Worm (Caenorhabditis elegans) whole organism, L4/young adult: ENCODE results near the gene gcst-1.
"Not testable (repeated sequence)": the region's sequence is repeated elsewhere in the genome, so short reads cannot be mapped to it uniquely, and the experiment has no call there.

Source experiments
- W03F9.2 ChIP-seq: fragments of 150-350 bp; optimal IDR thresholded peaks from 2 replicates; lab custom pipeline; 2014; ENCODE audit warnings: missing biosample characterization, missing genetic modification characterization
- dao-5 ChIP-seq: sonication (generic microtip); optimal IDR thresholded peaks from 2 replicates; lab custom pipeline; 2016; ENCODE audit warnings: missing genotype, missing genetic modification characterization, moderate library complexity, missing compliant biosample characterization
- him-1 ChIP-seq: sonication (generic microtip); optimal IDR thresholded peaks from 2 replicates; lab custom pipeline; 2016; ENCODE audit warnings: missing genotype, missing genetic modification reagents, missing genetic modification characterization, missing compliant biosample characterization

gcst-1 gene

DNA sequence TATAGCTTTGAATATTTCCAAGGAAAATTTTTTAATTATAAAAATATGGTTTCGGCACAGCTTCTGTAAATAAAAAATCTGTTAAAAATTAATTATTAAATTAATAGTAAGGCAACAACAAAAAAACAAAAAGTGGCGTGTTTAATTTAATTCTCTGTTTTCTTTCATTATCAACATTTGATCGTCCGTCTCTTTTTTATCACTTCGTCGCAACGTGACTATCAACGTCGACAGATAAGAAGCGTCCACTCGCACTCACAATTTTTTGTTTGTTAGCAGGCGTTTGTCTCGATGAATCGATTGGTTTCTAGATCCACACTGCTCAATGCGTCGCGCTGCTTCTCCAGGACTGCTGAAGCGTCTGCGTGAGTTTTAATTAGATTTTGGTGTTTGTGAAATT is at the start of gene gcst-1:
Gene gcst-1 (plus strand): TSS at position 277 of the 400 bp plus-strand sequence.
- TF ChIP-seq W03F9.2 (no peak), dao-5 (tag; lab: Kevin White, UChicago) (no peak), him-1 (no peak)

DNA sequence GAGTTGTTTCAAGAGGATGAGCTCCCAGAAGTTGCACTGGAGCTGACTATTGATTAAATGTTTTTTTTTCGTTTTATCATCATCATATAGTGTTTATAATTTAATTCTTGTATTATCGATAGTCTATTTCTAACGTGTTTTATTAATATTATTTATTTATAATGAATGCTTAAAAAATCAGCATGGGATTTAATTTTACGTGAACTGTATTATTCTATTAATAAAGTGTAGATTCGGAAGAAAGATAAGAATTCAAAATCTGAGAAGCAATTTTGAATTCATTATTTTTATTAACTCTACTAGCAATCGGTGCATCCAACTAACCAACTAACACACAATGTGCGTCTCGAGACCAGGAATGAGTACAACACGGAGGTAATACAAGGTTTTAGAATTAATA is 49.4 kb upstream of the gcst-1 start, which contains the start of gene C14C11.1:
Gene C14C11.1 (plus strand): TSS at position 301 of the 400 bp plus-strand sequence.
- TF ChIP-seq him-1; W03F9.2; dao-5 (tag; lab: Kevin White, UChicago): not testable (repeated sequence)

DNA sequence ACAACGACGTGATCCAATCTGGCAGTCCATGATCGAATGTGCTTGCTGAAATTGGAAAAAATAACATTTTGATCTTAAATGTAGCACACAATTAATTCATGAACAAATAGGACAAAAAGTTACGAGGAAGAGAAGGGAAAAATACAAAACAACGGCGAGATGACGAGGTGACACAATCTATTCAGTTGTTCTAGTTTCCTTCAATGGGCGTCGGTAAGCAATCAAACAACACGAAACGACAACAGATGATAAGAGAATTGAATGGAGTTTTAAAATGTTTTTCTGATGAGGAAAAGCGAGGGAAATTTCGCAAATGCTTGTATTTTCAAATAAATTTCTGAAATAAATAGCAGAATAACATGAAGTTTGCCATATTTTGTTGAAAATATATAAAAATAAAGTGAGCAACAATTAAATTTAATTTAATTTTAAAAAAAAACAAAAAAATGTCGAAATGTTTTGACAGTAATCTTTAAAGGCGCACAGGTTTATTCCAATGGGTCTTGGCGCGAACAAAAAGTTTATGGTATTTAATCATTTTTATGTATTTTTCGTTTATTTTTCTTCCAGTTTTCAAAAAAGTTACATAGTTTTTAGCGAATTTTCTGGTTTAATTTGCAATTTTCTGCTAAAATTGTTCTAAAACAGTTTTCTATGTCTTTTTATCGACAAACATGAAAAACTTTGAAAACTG is 46.5 kb upstream of the gcst-1 start, which contains the start of gene C14C11.7:
Gene C14C11.7 (minus strand): TSS at position 51 of the 694 bp plus-strand sequence.
- TF ChIP-seq dao-5 (tag; lab: Kevin White, UChicago) (no peak), him-1 (no peak), W03F9.2 (no peak)

DNA sequence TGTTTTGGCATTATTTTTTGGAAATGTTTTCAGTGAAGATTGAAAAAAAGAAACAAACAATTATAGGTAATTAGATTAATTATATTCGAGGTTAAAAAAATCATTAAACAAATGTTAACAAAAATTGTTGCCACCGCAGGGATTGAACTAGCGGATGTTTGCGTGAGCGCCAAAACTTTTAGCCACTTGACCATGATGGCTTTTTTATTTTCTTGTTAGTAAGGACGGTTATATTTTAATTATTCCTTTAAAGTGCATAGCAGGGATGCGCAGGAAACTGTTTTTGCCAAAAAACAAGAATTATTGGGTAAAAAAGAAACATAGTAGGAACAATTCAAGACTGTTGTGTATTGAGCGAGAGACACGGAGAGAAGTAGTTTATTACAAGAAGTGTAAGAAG is 45.4 kb upstream of the gcst-1 start:
- peak; percentile 18 for TF ChIP-seq W03F9.2
- TF ChIP-seq dao-5 (tag; lab: Kevin White, UChicago), result no peak

DNA sequence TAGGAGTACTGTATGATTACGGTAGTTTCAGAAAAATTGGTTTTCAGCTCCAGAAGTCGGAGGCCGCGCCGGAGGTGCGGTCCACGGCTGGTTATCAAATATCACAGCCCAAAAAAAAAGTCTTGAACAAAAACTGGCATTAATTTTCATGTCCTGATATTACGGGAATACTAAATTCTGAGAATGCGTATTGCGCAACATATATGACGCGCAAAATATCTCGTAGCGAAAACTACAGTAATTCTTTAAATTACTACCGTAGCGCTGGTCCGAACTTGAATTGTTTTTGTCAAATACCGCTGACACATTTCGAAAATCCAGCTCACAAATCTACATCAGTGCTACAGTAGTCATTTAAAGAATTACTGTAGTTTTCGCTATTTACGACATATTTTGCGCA is 43.8 kb upstream of the gcst-1 start:
- TF ChIP-seq him-1 (no peak), W03F9.2 (no peak), dao-5 (tag; lab: Kevin White, UChicago) (no peak)

DNA sequence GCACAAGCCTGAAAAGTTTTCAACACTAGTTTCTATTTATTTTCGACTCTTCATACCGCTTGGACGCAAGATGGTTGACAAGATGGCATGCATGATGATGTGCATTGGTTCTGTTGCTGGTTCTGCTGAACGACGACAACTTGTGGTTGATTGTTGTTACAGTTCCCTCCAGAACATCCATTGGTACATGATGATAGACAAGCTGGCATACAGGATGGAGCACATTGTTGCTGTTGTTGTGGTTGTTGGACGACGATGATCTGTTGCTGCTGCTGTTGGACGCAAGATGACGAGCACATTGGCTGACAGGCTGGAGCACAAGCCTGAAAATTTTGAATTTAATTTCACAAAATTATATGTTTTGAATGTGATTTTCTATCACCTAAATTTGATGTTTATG is 40.5 kb upstream of the gcst-1 start:
- TF ChIP-seq W03F9.2 (no peak), dao-5 (tag; lab: Kevin White, UChicago) (no peak), him-1 (no peak)

DNA sequence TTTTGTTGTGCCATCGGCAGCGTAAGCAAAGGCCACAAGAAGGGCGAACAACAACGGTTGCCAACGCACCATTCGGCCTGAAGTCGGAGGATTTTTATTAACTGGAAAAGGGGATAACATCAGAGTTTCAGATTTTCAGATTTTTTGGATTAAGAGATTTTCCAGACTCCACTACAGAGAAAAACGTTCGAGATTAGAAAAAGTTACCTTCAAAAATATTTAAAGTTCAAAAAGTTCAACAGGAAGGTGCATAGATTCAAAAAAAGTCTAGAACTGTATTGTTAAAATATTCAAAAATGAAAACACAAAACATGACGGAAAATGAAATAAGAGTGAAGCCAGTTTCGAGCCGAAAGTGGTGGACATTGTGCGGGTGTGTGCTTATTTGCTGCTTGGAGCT is 36.7 kb upstream of the gcst-1 start, which contains the start of gene pqn-13:
Gene pqn-13 (minus strand): TSS at position 101 of the 400 bp plus-strand sequence.
- TF ChIP-seq him-1 (no peak), W03F9.2 (no peak), dao-5 (tag; lab: Kevin White, UChicago) (no peak)

DNA sequence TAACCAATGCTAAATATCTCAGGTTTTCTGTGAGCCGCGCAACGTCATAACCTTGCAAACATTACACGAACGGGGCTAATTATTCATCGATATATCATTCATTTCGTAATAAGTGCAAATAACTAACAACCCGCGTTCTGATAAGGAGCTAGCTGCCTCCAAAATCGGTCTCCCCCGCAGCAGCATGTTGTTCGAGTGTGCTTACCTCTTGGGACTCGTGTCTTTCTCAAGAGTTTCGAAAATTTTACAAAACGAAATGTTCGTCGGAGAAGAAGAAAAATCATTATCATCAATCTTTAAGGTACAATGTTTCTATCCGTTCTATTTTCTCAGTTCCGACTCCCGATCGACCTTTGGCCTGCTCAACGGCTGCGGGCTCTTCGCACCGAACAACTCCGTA is 34.8 kb upstream of the gcst-1 start:
- TF ChIP-seq W03F9.2, result no peak
- TF ChIP-seq dao-5 (tag; lab: Kevin White, UChicago), result no peak
- no peak for TF ChIP-seq him-1

DNA sequence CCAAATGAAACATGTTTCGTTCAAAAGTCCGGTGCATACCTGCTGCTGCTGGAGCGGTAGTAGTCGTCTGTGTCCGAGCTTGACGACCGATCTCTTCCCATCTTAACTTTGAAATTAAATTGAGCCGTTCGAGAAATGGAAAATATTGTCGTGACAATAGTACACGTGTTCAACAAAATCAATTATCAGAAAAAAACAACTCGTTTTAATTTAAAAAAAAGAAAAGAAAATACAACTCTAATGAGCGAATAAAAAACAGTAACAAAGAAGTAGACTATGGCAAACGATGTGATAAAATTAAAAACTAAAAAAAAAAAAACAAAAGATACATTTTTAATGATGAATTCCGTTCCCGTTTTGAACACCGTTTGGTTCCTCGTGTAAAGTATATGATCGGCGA is 30.2 kb upstream of the gcst-1 start, which contains the start of gene prp-39:
Gene prp-39 (minus strand): TSS at position 101 of the 400 bp plus-strand sequence.
- TF ChIP-seq W03F9.2 (no peak), him-1 (no peak), dao-5 (tag; lab: Kevin White, UChicago) (no peak)

DNA sequence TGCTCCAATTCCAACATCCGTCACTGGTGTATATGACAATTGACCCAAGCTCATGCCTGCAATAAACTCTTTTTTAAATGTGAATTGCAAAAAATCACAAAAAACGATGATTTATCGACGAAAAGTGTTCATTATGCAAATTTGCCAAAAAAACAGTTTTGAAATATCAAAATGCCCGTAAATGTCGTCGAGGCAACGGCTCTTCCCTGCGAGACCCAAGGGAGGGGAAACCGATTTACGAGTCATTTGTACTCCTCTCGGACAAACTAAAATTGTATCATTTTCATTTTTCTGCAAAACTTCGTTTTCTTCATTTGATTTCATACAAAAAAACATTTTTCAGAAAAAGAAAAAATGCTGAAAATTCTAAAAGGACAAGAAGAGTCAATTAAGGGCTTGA is 28.2 kb upstream of the gcst-1 start, which contains the start of the genes hmgs-1 and F25B4.4:
Gene hmgs-1 (minus strand): TSS at position 56 of the 400 bp plus-strand sequence.
Gene F25B4.4 (plus strand): TSS at position 340 of the 400 bp plus-strand sequence.
- TF ChIP-seq W03F9.2, result peak; percentile 85
- TF ChIP-seq him-1, result peak; percentile 19
- no peak for TF ChIP-seq dao-5 (tag; lab: Kevin White, UChicago)

DNA sequence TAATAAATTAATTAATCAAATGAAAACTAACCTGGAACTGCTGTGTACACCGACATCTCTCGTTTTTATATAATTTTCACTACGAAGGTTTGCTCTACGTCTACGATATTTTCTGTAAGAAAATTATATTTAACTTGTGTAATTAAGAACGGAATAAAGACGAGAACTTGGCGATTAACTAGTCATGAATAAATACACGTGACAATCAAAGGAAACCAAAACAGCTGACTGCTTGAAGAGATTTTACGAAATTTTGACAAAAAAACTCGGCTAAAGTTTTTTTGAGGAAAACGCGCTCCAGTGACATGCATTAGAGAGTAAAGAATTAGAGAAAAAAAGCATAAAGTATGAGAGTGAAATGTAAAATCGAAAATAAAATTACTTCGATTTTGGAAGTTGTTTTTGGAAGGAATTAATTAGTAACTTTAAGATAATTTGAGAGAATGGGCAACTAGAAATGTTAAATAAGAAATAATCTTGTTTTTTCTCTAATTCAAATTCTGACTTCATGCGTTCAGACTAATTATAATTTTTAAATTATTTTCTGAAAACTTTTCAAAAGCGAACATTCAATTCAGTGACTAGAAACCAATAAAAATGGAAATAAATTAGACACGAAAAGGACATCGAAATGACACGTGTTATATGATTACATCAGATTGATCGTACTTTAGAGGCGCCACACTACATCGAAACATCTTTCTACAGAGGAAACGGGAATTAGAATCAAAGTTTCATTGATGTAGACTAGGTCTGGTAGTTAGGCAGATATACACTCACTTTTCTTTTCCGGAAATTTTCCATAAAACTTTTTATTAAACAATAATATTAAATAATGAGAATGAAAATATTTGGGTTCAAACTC is 25.4 kb upstream of the gcst-1 start, which contains the start of gene F25B4.7:
Gene F25B4.7 (minus strand): TSS at position 112 of the 865 bp plus-strand sequence.
- TF ChIP-seq W03F9.2 (no peak), dao-5 (tag; lab: Kevin White, UChicago) (no peak), him-1 (no peak)

DNA sequence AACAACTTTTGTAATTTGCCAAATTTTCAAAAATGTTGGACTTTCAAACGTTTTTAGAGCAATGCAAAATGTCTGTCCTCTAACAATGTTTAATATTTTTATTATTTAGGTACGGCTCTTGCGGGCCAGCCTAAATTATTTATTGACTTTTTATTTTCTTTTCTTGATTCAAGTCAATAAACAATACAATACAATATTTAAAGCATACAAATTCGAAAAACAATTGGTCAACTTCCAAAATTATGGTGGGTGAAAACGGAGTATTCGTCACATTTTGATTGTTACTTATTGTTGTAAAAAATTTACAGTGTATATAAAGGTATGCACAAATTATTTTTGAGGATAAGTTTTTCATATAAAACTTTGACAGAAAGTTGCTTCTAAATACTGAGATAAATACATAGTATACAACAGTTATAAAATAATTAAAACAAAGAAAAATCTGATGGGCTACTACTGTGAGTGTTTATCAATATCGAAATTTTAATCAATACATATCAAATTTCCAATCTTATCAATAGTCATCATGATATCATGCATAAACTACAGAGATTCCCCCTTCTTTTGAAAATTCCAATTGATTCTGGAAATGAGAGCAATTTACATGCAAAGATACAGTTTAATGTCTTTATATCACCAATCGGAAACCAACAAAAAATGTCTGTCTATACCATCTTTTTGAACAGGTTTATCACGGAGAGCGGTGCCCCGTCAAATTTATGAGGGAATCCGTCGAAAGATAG is 20.9 kb upstream of the gcst-1 start, which contains the start of gene F25B4.8:
Gene F25B4.8 (minus strand): TSS at position 51 of the 743 bp plus-strand sequence.
- no peak for TF ChIP-seq him-1
- TF ChIP-seq W03F9.2, result no peak

DNA sequence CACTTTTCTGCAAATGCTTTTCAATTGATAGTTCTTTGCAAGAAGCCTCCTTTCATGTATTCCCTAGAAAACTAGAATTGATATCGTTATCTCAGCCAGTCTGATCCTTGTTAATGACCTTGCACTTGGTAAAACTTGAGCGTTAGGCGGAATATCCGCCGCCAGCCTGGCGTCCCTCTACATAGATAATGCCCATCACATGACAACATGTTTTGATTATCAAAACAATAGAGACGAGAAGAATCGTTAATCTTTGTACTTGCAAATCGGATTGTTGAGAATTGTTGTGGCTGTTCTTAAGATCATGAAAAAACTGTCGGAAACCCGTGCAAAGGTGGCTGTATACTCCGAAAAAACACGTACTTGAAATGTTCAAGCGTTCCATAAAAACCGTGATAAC is 19.1 kb upstream of the gcst-1 start:
- no peak for TF ChIP-seq dao-5 (tag; lab: Kevin White, UChicago)
- no peak for TF ChIP-seq W03F9.2
- no peak for TF ChIP-seq him-1

DNA sequence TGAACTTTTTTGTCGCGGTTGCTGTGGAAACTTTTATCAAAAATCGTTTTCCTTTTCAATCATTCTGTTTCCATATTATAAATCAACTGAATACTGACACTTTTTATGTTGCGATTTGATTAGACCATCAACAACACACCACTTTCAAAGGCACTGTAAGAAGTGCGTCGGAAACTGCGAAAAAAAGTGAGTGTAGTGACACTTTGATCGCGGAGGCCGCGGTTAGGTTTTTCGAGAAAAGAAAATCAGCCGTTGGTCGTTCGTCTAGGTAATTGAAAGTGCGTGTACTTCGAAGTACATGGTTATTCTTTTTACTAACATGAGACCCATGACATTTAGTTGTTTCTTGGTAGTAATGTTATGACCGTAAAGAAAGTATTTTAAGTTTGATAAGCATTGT is 17.1 kb upstream of the gcst-1 start:
- TF ChIP-seq W03F9.2 (no peak), him-1 (no peak), dao-5 (tag; lab: Kevin White, UChicago) (no peak)
